Worm (Caenorhabditis elegans) whole organism, young adult: Measurements from ENCODE around the gene nlp-56.
A peak's percentile ranks its signal among the peaks of the same experiment; 100 is the strongest.

Experiments
- B0336.3 ChIP-seq: fragments of 200-800 bp; sonication (Bioruptor generic); IDR thresholded peaks from 2 replicates; pipeline ENCODE4 v1.3.6; 2022; ENCODE audit warnings: missing genetic modification characterization, missing compliant biosample characterization
- F23B12.7 ChIP-seq: sonication (generic microtip); optimal IDR thresholded peaks from 2 replicates; lab custom pipeline; 2017; ENCODE audit warnings: missing genetic modification characterization, mild to moderate bottlenecking, missing compliant biosample characterization, antibody characterized with exemption, moderate library complexity; ENCODE audit not compliant: insufficient read depth
- F33H1.4 ChIP-seq: fragments of 200-800 bp; sonication (Bioruptor generic); IDR thresholded peaks from 2 replicates; pipeline ENCODE4 v1.3.6; 2022; ENCODE audit warnings: missing genetic modification reagents, missing genetic modification characterization, missing compliant biosample characterization
- F37B4.10 ChIP-seq: fragments of 200-800 bp; sonication (Bioruptor generic); IDR thresholded peaks from 2 replicates; pipeline ENCODE4 v1.3.6; 2022; ENCODE audit warnings: missing genetic modification characterization, missing compliant biosample characterization
- K11D2.4 ChIP-seq: fragments of 200-800 bp; sonication (Bioruptor generic); IDR thresholded peaks from 2 replicates; pipeline ENCODE4 v1.3.6; 2022; ENCODE audit warnings: missing genetic modification reagents, missing genetic modification characterization, missing compliant biosample characterization
- K12H6.12 ChIP-seq: fragments of 200-800 bp; sonication (Bioruptor generic); optimal IDR thresholded peaks from 2 replicates; lab custom pipeline; 2018; ENCODE audit warnings: mild to moderate bottlenecking, missing genetic modification characterization, missing compliant biosample characterization
- T26A5.8 ChIP-seq: sonication (generic microtip); optimal IDR thresholded peaks from 2 replicates; lab custom pipeline; 2016; ENCODE audit warnings: missing genetic modification characterization, missing compliant biosample characterization
- Y67H2A.10 ChIP-seq: fragments of 200-800 bp; sonication (Bioruptor generic); conservative IDR thresholded peaks from 2 replicates; pipeline ENCODE4 v1.3.6; 2022; ENCODE audit warnings: missing genetic modification reagents, missing genetic modification characterization, missing compliant biosample characterization
- Y95B8A.8 ChIP-seq: fragments of 200-800 bp; sonication (Bioruptor generic); IDR thresholded peaks from 2 replicates; pipeline ENCODE4 v1.3.6; 2022; ENCODE audit warnings: missing genetic modification reagents, missing genetic modification characterization, missing compliant biosample characterization
- aptf-3 ChIP-seq: fragments of 200-800 bp; sonication (Bioruptor generic); IDR thresholded peaks from 2 replicates; pipeline ENCODE4 v1.3.6; 2022; ENCODE audit warnings: missing genetic modification characterization, missing compliant biosample characterization
- attf-3 ChIP-seq: fragments of 200-800 bp; sonication (Bioruptor generic); conservative IDR thresholded peaks from 2 replicates; pipeline ENCODE4 v1.3.6; 2022; ENCODE audit warnings: missing genetic modification reagents, missing genetic modification characterization, missing compliant biosample characterization
- attf-6 ChIP-seq: fragments of 200-800 bp; sonication (Bioruptor generic); IDR thresholded peaks from 2 replicates; pipeline ENCODE4 v1.3.6; 2022; ENCODE audit warnings: missing genetic modification reagents, missing genetic modification characterization, missing compliant biosample characterization
- cebp-1 ChIP-seq, 2 experiments: fragments of 200-800 bp in 1 of 2; sonication (Bioruptor generic) in 1 of 2; sonication (generic microtip) in 1 of 2; IDR thresholded peaks in 1 of 2; optimal IDR thresholded peaks in 1 of 2; 2 replicates each; pipeline versions ENCODE4 v1.3.6 to Lab custom; 2017 to 2022; ENCODE audit warnings: missing compliant biosample characterization in 2 of 2, missing genetic modification characterization in 2 of 2, mild to moderate bottlenecking in 1 of 2, missing genetic modification reagents in 1 of 2, moderate library complexity in 1 of 2
- ceh-27 ChIP-seq: fragments of 200-800 bp; sonication (Bioruptor generic); optimal IDR thresholded peaks from 2 replicates; lab custom pipeline; 2018; ENCODE audit warnings: mild to moderate bottlenecking, missing genetic modification characterization, moderate library complexity, missing compliant biosample characterization
- ceh-91 ChIP-seq: fragments of 200-800 bp; sonication (Bioruptor generic); IDR thresholded peaks from 2 replicates; pipeline ENCODE4 v1.3.6; 2022; ENCODE audit warnings: missing genetic modification reagents, missing genetic modification characterization, missing compliant biosample characterization
- dox-1 ChIP-seq: fragments of 200-800 bp; sonication (Bioruptor generic); IDR thresholded peaks from 2 replicates; pipeline ENCODE4 v1.3.6; 2022; ENCODE audit warnings: missing genetic modification reagents, missing genetic modification characterization, missing compliant biosample characterization
- efl-1 ChIP-seq: fragments of 150-350 bp; optimal IDR thresholded peaks from 2 replicates; lab custom pipeline; 2014; ENCODE audit warnings: missing biosample characterization, missing genetic modification reagents, missing genetic modification characterization
- egrh-3 ChIP-seq: fragments of 200-800 bp; sonication (Bioruptor generic); IDR thresholded peaks from 2 replicates; pipeline ENCODE4 v1.3.6; 2022; ENCODE audit warnings: missing genetic modification reagents, missing genetic modification characterization, missing compliant biosample characterization
- ekl-4 ChIP-seq: fragments of 200-800 bp; sonication (Bioruptor generic); IDR thresholded peaks from 2 replicates; pipeline ENCODE4 v1.3.6; 2022; ENCODE audit warnings: missing genetic modification reagents, missing genetic modification characterization, missing compliant biosample characterization
- ets-4 ChIP-seq: fragments of 200-800 bp; sonication (Bioruptor generic); optimal IDR thresholded peaks from 2 replicates; lab custom pipeline; 2018; ENCODE audit warnings: mild to moderate bottlenecking, missing genetic modification characterization, missing compliant biosample characterization
- him-1 ChIP-seq: sonication (generic microtip); optimal IDR thresholded peaks from 2 replicates; lab custom pipeline; 2016; ENCODE audit warnings: missing genotype, missing genetic modification reagents, missing genetic modification characterization, missing compliant biosample characterization
- hlh-26 ChIP-seq: fragments of 200-800 bp; sonication (Bioruptor generic); conservative IDR thresholded peaks from 2 replicates; pipeline ENCODE4 v1.3.6; 2022; ENCODE audit warnings: missing genetic modification reagents, missing genetic modification characterization, missing compliant biosample characterization
- let-607 ChIP-seq, 2 experiments: fragments of 200-800 bp in 1 of 2; sonication (Bioruptor generic) in 1 of 2; sonication (generic microtip) in 1 of 2; optimal IDR thresholded peaks; 2 replicates each; lab custom pipeline; 2016 to 2018; ENCODE audit warnings: mild to moderate bottlenecking in 2 of 2, missing compliant biosample characterization in 2 of 2, missing genetic modification characterization in 2 of 2, moderate library complexity in 2 of 2, missing genotype in 1 of 2
- lin-35 ChIP-seq, 3 experiments: fragments of 150-350 bp in 2 of 3; sonication (generic microtip) in 1 of 3; optimal IDR thresholded peaks; 2 replicates each; lab custom pipeline; 2014 to 2018; ENCODE audit warnings: missing biosample characterization in 3 of 3, missing genetic modification characterization in 3 of 3, missing genetic modification reagents in 3 of 3
- lin-40 ChIP-seq: sonication (generic microtip); optimal IDR thresholded peaks from 2 replicates; lab custom pipeline; 2016; ENCODE audit warnings: missing genetic modification characterization, mild to moderate bottlenecking, missing compliant biosample characterization, missing genotype, missing genetic modification reagents
- lin-54 ChIP-seq: fragments of 200-800 bp; sonication (Bioruptor generic); optimal IDR thresholded peaks from 2 replicates; lab custom pipeline; 2018; ENCODE audit warnings: mild to moderate bottlenecking, missing genetic modification characterization, missing compliant biosample characterization
- lsl-1 ChIP-seq: fragments of 200-800 bp; sonication (Bioruptor generic); optimal IDR thresholded peaks from 2 replicates; lab custom pipeline; 2018; ENCODE audit warnings: mild to moderate bottlenecking, missing genetic modification characterization, moderate library complexity, missing compliant biosample characterization
- madf-10 ChIP-seq: sonication (generic microtip); optimal IDR thresholded peaks from 2 replicates; lab custom pipeline; 2016; ENCODE audit warnings: mild to moderate bottlenecking, missing genetic modification characterization, missing compliant biosample characterization
- madf-6 ChIP-seq: fragments of 200-800 bp; sonication (Bioruptor generic); IDR thresholded peaks from 2 replicates; pipeline ENCODE4 v1.3.6; 2022; ENCODE audit warnings: missing genetic modification reagents, missing genetic modification characterization, missing compliant biosample characterization
- mcd-1 ChIP-seq: fragments of 200-800 bp; sonication (Bioruptor generic); IDR thresholded peaks from 2 replicates; pipeline ENCODE4 v1.3.6; 2022; ENCODE audit warnings: missing genetic modification reagents, missing genetic modification characterization, missing compliant biosample characterization
- nfyb-1 ChIP-seq: fragments of 200-800 bp; sonication (Bioruptor generic); IDR thresholded peaks from 2 replicates; pipeline ENCODE4 v1.3.6; 2022; ENCODE audit warnings: missing genetic modification reagents, missing genetic modification characterization, missing compliant biosample characterization
- nhr-80 ChIP-seq: sonication (generic microtip); optimal IDR thresholded peaks from 2 replicates; lab custom pipeline; 2016; ENCODE audit warnings: missing genetic modification characterization, missing compliant biosample characterization
- nhr-90 ChIP-seq: sonication (generic microtip); optimal IDR thresholded peaks from 2 replicates; lab custom pipeline; 2016; ENCODE audit warnings: missing genotype, mild to moderate bottlenecking, missing genetic modification characterization, missing compliant biosample characterization
- pbrm-1 ChIP-seq: fragments of 200-800 bp; sonication (Bioruptor generic); IDR thresholded peaks from 2 replicates; pipeline ENCODE4 v1.3.6; 2022; ENCODE audit warnings: missing genetic modification reagents, missing genetic modification characterization, missing compliant biosample characterization
- rcor-1 ChIP-seq: fragments of 200-800 bp; sonication (Bioruptor generic); IDR thresholded peaks from 2 replicates; pipeline ENCODE4 v1.3.6; 2022; ENCODE audit warnings: missing genetic modification reagents, missing genetic modification characterization, missing compliant biosample characterization
- sea-2 ChIP-seq: fragments of 200-800 bp; sonication (Bioruptor generic); IDR thresholded peaks from 2 replicates; pipeline ENCODE4 v1.3.6; 2022; ENCODE audit warnings: missing genetic modification characterization, missing compliant biosample characterization
- snpc-3.4 ChIP-seq: sonication (generic microtip); optimal IDR thresholded peaks from 2 replicates; lab custom pipeline; 2017; ENCODE audit warnings: missing genetic modification characterization, mild to moderate bottlenecking, missing compliant biosample characterization, antibody characterized with exemption, moderate library complexity, missing genotype, missing genetic modification reagents
- snpc-4 ChIP-seq, 5 experiments: fragments of 150-350 bp in 1 of 5; sonication (generic microtip) in 4 of 5; optimal IDR thresholded peaks; 2 replicates each; lab custom pipeline; 2014 to 2018; ENCODE audit warnings: missing genetic modification characterization in 5 of 5, missing biosample characterization in 3 of 5, antibody characterized with exemption in 2 of 5, mild to moderate bottlenecking in 2 of 5, missing compliant biosample characterization in 2 of 5, missing genotype in 2 of 5, moderate library complexity in 2 of 5, missing genetic modification reagents in 1 of 5
- tlf-1 ChIP-seq: fragments of 200-800 bp; sonication (Bioruptor generic); optimal IDR thresholded peaks from 2 replicates; lab custom pipeline; 2018; ENCODE audit warnings: mild to moderate bottlenecking, missing genetic modification characterization, missing compliant biosample characterization
- xnd-1 ChIP-seq: sonication (generic microtip); optimal IDR thresholded peaks from 2 replicates; lab custom pipeline; 2016; ENCODE audit warnings: missing genotype, missing genetic modification reagents, missing genetic modification characterization, missing compliant biosample characterization
- ztf-18 ChIP-seq: sonication (generic microtip); optimal IDR thresholded peaks from 2 replicates; lab custom pipeline; 2016; ENCODE audit warnings: missing genotype, mild to moderate bottlenecking, missing genetic modification characterization, missing compliant biosample characterization
- ztf-25 ChIP-seq: fragments of 200-800 bp; sonication (Bioruptor generic); IDR thresholded peaks from 2 replicates; pipeline ENCODE4 v1.3.6; 2022; ENCODE audit warnings: missing genetic modification reagents, missing genetic modification characterization, missing compliant biosample characterization
- ztf-26 ChIP-seq: sonication (generic microtip); optimal IDR thresholded peaks from 2 replicates; lab custom pipeline; 2017; ENCODE audit warnings: missing genetic modification characterization, missing compliant biosample characterization
- ztf-3 ChIP-seq: fragments of 200-800 bp; sonication (Bioruptor generic); optimal IDR thresholded peaks from 2 replicates; lab custom pipeline; 2018; ENCODE audit warnings: mild to moderate bottlenecking, missing genetic modification characterization, missing compliant biosample characterization

Gene nlp-56

ce11 chrIV:14825379-14825778 lies 40.8 kb upstream of the nlp-56 start, which contains the start of gene rps-18:
Gene rps-18 (plus strand): TSS chrIV:14825679.
- TF ChIP-seq nhr-80 (tag; lab: Kevin White, UChicago): no peak
- TF ChIP-seq F23B12.7 (tag; lab: Kevin White, UChicago): no peak
- TF ChIP-seq, all 124 proteins: peak for 0

ce11 chrIV:14824878-14825352 lies 40.4 kb upstream of the nlp-56 start, which contains the start of gene sec-61.A:
Gene sec-61.A (minus strand): TSS chrIV:14825264.
- no peak for TF ChIP-seq cebp-1 (GFP tag; IDR thresholded peaks at IDR 0.05; lab: Robert Waterston, UW)
- TF ChIP-seq cebp-1 (tag; optimal IDR thresholded peaks at IDR 0.05; lab: Kevin White, UChicago): peak; percentile 66
- peak; percentile 86 for TF ChIP-seq lin-40
- TF ChIP-seq K11D2.4 (GFP tag; lab: Robert Waterston, UW): no peak
- peak; percentile 56 for TF ChIP-seq xnd-1 (tag; lab: Kevin White, UChicago)
- TF ChIP-seq dox-1 (GFP tag; lab: Robert Waterston, UW): peak; percentile 92
- peak; percentile 83 for TF ChIP-seq ztf-18
- peak; percentile 60 for TF ChIP-seq ceh-91 (GFP tag; lab: Robert Waterston, UW)
- no peak for TF ChIP-seq ztf-3 (GFP tag; lab: Kevin White, UChicago)
- peak; percentile 52 for TF ChIP-seq ceh-27 (GFP tag; lab: Kevin White, UChicago)
- TF ChIP-seq rcor-1 (GFP tag; lab: Robert Waterston, UW): peak; percentile 13; the same call in 1 of the 2 replicates
- peak; percentile 77 for TF ChIP-seq tlf-1 (GFP tag; lab: Kevin White, UChicago)
- peak; percentile 54 for TF ChIP-seq ets-4 (GFP tag; lab: Kevin White, UChicago)
- TF ChIP-seq Y95B8A.8: no peak
- peak; percentile 0 for TF ChIP-seq him-1
- peak; percentile 55 for TF ChIP-seq nhr-90 (tag; lab: Kevin White, UChicago)
- TF ChIP-seq lin-54 (GFP tag; lab: Kevin White, UChicago): peak; percentile 70
- no peak for TF ChIP-seq hlh-26 (GFP tag; lab: Robert Waterston, UW)
- TF ChIP-seq attf-3 (GFP tag; lab: Robert Waterston, UW): 0 out of 2 replicates have a peak, but pooled peaks have one; percentile 10
- TF ChIP-seq K12H6.12: peak; percentile 74
- TF ChIP-seq nhr-80 (tag; lab: Kevin White, UChicago): peak; percentile 89
- TF ChIP-seq egrh-3 (GFP tag; lab: Robert Waterston, UW): 0 out of 2 replicates have a peak, but pooled peaks have one; percentile 8
- peak; percentile 89 for TF ChIP-seq snpc-4 (GFP tag; optimal IDR thresholded peaks at IDR 0.05; lab: Kevin White, UChicago)
- peak; percentile 65 to 95 (median 86) for TF ChIP-seq snpc-4 (tag; optimal IDR thresholded peaks at IDR 0.05; lab: Kevin White, UChicago)
- peak in 1 of 3 experiments; percentile 24 for TF ChIP-seq lin-35 (GFP tag; optimal IDR thresholded peaks at IDR 0.05; lab: Kevin White, UChicago)
- peak; percentile 72 for TF ChIP-seq mcd-1 (GFP tag; lab: Robert Waterston, UW)
- TF ChIP-seq ztf-26 (tag; lab: Kevin White, UChicago): peak; percentile 20
- no peak for TF ChIP-seq F37B4.10
- TF ChIP-seq ekl-4 (GFP tag; lab: Robert Waterston, UW): peak; percentile 72; the same call in 1 of the 2 replicates
- TF ChIP-seq B0336.3 (GFP tag; lab: Robert Waterston, UW): 0 out of 2 replicates have a peak, but pooled peaks have one; percentile 27
- TF ChIP-seq lsl-1 (GFP tag; lab: Kevin White, UChicago): peak; percentile 94
- TF ChIP-seq ztf-25 (GFP tag; lab: Robert Waterston, UW): no peak
- peak; percentile 95 for TF ChIP-seq F33H1.4
- peak; percentile 83 for TF ChIP-seq nfyb-1
- TF ChIP-seq madf-6 (GFP tag; lab: Robert Waterston, UW): peak; percentile 64
- no peak for TF ChIP-seq aptf-3 (GFP tag; lab: Robert Waterston, UW)
- 0 out of 2 replicates have a peak, but pooled peaks have one; percentile 38 for TF ChIP-seq Y67H2A.10
- TF ChIP-seq T26A5.8 (tag; lab: Kevin White, UChicago): no peak
- TF ChIP-seq attf-6 (GFP tag; lab: Robert Waterston, UW): peak; percentile 89
- TF ChIP-seq F23B12.7 (tag; lab: Kevin White, UChicago): peak; percentile 75
- no peak for TF ChIP-seq sea-2 (GFP tag; lab: Robert Waterston, UW)
- peak; percentile 46 for TF ChIP-seq madf-10 (tag; lab: Kevin White, UChicago)
- TF ChIP-seq efl-1 (GFP tag; lab: Kevin White, UChicago): peak; percentile 35
- peak; percentile 65 for TF ChIP-seq pbrm-1 (GFP tag; lab: Robert Waterston, UW)
- peak; percentile 100 for TF ChIP-seq let-607 (tag; optimal IDR thresholded peaks at IDR 0.05; lab: Kevin White, UChicago)
- TF ChIP-seq snpc-3.4: peak; percentile 27
